Worm (Caenorhabditis elegans): ENCODE measurements around the gene F53F8.7.
A peak's percentile ranks its signal among the peaks of the same experiment; 100 is the strongest.

The F53F8.7 gene

DNA sequence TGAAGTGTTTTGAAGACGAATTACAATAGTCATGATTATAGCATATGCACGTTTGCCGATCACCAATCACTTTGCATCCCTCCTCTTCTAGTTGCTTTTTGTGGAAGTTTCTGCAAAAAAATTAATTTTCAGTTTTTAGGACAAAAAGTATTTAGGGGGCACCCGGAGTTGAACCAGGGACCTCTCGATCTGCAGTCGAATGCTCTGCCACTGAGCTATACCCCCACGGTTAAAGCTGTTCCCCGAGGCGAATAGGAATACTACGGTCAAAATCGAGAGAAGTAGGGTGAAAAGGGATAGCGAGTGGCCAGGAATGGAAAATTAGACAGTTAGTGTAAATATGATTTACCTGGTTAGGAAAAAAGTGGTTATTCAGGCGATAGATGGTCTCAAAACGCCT lies 4.2 kb downstream of the F53F8.7 start:
- TF ChIP-seq nhr-12 (tag; optimal IDR thresholded peaks at IDR 0.05) (no peak), nhr-28 (tag; optimal IDR thresholded peaks at IDR 0.05) (no peak), hlh-1 (tag; optimal IDR thresholded peaks at IDR 0.05) (no peak), lsy-2 (tag; optimal IDR thresholded peaks at IDR 0.05) (no peak), elt-1 (tag; optimal IDR thresholded peaks at IDR 0.05; ENCODE audit: borderline replicate concordance, insufficient read depth) (no peak), unc-39 (tag; optimal IDR thresholded peaks at IDR 0.05) (no peak), tbx-8 (GFP tag; optimal IDR thresholded peaks at IDR 0.05) (peak; percentile 49), cnd-1 (tag; optimal IDR thresholded peaks at IDR 0.05) (peak; percentile 79), ceh-39 (tag; optimal IDR thresholded peaks at IDR 0.05) (no peak), nhr-2 (tag; optimal IDR thresholded peaks at IDR 0.05) (no peak), mls-2 (tag; optimal IDR thresholded peaks at IDR 0.05) (peak; percentile 57), sptf-1 (tag; optimal IDR thresholded peaks at IDR 0.05) (peak; percentile 87), sem-2 (GFP tag; optimal IDR thresholded peaks at IDR 0.05) (peak; percentile 45), ztf-11 (tag; optimal IDR thresholded peaks at IDR 0.05) (no peak), elt-3 (tag; optimal IDR thresholded peaks at IDR 0.05) (no peak), blmp-1 (tag; optimal IDR thresholded peaks at IDR 0.05) (no peak), ham-2 (GFP tag; optimal IDR thresholded peaks at IDR 0.05) (peak; percentile 65), flh-1 (GFP tag; optimal IDR thresholded peaks at IDR 0.05) (peak; percentile 18), zip-8 (tag; optimal IDR thresholded peaks at IDR 0.05) (no peak), unc-62 (GFP tag; optimal IDR thresholded peaks at IDR 0.05) (no peak), pha-4 (tag; optimal IDR thresholded peaks at IDR 0.05) (no peak), mab-5 (tag; optimal IDR thresholded peaks at IDR 0.05) (no peak), mep-1 (tag; optimal IDR thresholded peaks at IDR 0.05) (peak; percentile 45), lin-32 (GFP tag; optimal IDR thresholded peaks at IDR 0.05) (peak; percentile 48), ces-1 (GFP tag; optimal IDR thresholded peaks at IDR 0.05) (no peak), drap-1 (GFP tag; optimal IDR thresholded peaks at IDR 0.05) (peak; percentile 94), ceh-83 (GFP tag; optimal IDR thresholded peaks at IDR 0.05) (peak; percentile 79), snpc-4 (tag; optimal IDR thresholded peaks at IDR 0.05) (no peak), ceh-43 (GFP tag; optimal IDR thresholded peaks at IDR 0.05) (peak; percentile 49), lin-13 (tag; optimal IDR thresholded peaks at IDR 0.05) (no peak), unc-120 (tag; optimal IDR thresholded peaks at IDR 0.05; ENCODE audit: poor library complexity, severe bottlenecking) (peak; percentile 47), M03D4.4 (tag; optimal IDR thresholded peaks at IDR 0.05) (peak; percentile 71), nhr-76 (tag; optimal IDR thresholded peaks at IDR 0.05) (no peak), bed-3 (GFP tag; optimal IDR thresholded peaks at IDR 0.05) (peak; percentile 53), nhr-237 (tag; optimal IDR thresholded peaks at IDR 0.05) (no peak)

DNA sequence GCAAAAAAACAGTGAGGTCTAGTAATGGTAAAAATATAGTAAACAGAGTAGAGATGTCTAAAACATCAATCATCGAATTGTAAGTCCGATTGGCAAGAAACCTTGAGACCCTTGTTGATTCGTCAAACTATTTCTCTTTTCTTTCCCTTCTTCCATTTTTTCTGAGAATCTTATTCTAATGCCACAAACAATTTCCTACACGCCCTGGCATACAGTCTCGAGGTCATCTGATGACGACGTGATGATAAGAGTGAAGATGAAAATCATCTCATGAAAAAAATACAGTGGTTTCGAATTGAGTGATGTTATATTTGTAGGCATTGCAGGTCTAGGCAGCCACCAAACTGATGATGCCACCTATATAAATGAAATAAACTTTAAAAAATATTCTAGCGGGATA lies 5.3 kb downstream of the F53F8.7 start:
- no peak for TF ChIP-seq unc-120 (tag; optimal IDR thresholded peaks at IDR 0.05; ENCODE audit: poor library complexity, severe bottlenecking)
- no peak for TF ChIP-seq nhr-2 (tag; optimal IDR thresholded peaks at IDR 0.05)
- TF ChIP-seq cnd-1 (tag; optimal IDR thresholded peaks at IDR 0.05) = no peak
- no peak for TF ChIP-seq M03D4.4 (tag; optimal IDR thresholded peaks at IDR 0.05)
- no peak for TF ChIP-seq tbx-8 (GFP tag; optimal IDR thresholded peaks at IDR 0.05)
- TF ChIP-seq bed-3 (GFP tag; optimal IDR thresholded peaks at IDR 0.05) = no peak
- TF ChIP-seq zip-8 (tag; optimal IDR thresholded peaks at IDR 0.05) = no peak
- no peak for TF ChIP-seq nhr-28 (tag; optimal IDR thresholded peaks at IDR 0.05)
- no peak for TF ChIP-seq blmp-1 (tag; optimal IDR thresholded peaks at IDR 0.05)
- TF ChIP-seq ceh-39 (tag; optimal IDR thresholded peaks at IDR 0.05) = no peak

DNA sequence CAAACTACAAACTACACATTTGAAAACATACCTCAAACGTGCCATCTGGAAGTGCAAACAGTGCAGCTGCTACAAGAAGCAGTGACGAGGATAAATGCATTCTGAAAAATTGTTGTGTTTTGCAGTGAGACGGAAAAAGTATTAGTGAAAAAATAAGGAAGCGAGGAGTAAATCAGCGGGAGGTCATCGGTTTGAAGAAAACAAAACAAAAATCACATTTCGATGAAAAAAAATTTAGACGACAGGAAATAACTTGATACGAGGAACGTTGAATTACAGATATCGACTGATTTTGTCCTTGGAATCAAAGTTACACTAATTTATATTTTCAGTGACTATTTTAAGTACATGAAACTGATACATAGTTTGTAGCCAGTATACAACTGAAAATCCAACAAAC lies 6.6 kb downstream of the F53F8.7 start, which contains the start of gene F53F8.4:
F53F8.4 (minus strand) TSS at position 101 of the 400 bp plus-strand sequence.
- TF ChIP-seq mls-2 (tag; optimal IDR thresholded peaks at IDR 0.05) (no peak), unc-62 (GFP tag; optimal IDR thresholded peaks at IDR 0.05) (no peak), flh-1 (GFP tag; optimal IDR thresholded peaks at IDR 0.05) (no peak), ceh-83 (GFP tag; optimal IDR thresholded peaks at IDR 0.05) (no peak), nhr-2 (tag; optimal IDR thresholded peaks at IDR 0.05) (no peak), elt-3 (tag; optimal IDR thresholded peaks at IDR 0.05) (no peak), lin-13 (tag; optimal IDR thresholded peaks at IDR 0.05) (no peak), ces-1 (GFP tag; optimal IDR thresholded peaks at IDR 0.05) (no peak), tbx-8 (GFP tag; optimal IDR thresholded peaks at IDR 0.05) (no peak), ztf-11 (tag; optimal IDR thresholded peaks at IDR 0.05) (no peak), ceh-39 (tag; optimal IDR thresholded peaks at IDR 0.05) (no peak), snpc-4 (tag; optimal IDR thresholded peaks at IDR 0.05) (no peak), elt-1 (tag; optimal IDR thresholded peaks at IDR 0.05; ENCODE audit: borderline replicate concordance, insufficient read depth) (no peak), ceh-43 (GFP tag; optimal IDR thresholded peaks at IDR 0.05) (no peak), nhr-12 (tag; optimal IDR thresholded peaks at IDR 0.05) (no peak), blmp-1 (tag; optimal IDR thresholded peaks at IDR 0.05) (no peak)

Data from whole organism, mixed stage, embryonic.